Fruit fly (Drosophila melanogaster) Kc167 (cell line): ENCODE data around the gene CG7215.

Experiments used
- Myc ChIP-seq: fragments of >200 bp; optimal IDR thresholded peaks from 2 replicates; lab custom pipeline; 2017; ENCODE audit warnings: missing external identifiers
- Sin3A ChIP-seq: fragments of >200 bp; optimal IDR thresholded peaks from 2 replicates; lab custom pipeline; 2018; ENCODE audit warnings: missing external identifiers
- h ChIP-seq: fragments of >200 bp; optimal IDR thresholded peaks from 3 replicates; lab custom pipeline; 2018; ENCODE audit warnings: missing external identifiers
- insv ChIP-seq: fragments of >200 bp; optimal IDR thresholded peaks from 3 replicates; lab custom pipeline; 2018; ENCODE audit warnings: missing external identifiers
- psq ChIP-seq: fragments of >200 bp; optimal IDR thresholded peaks from 2 replicates; lab custom pipeline; 2017; ENCODE audit warnings: missing external identifiers
- ttk ChIP-seq: sonication (Bioruptor generic); optimal IDR thresholded peaks from 2 replicates; lab custom pipeline; 2017; ENCODE audit warnings: missing external identifiers

Gene CG7215

DNA sequence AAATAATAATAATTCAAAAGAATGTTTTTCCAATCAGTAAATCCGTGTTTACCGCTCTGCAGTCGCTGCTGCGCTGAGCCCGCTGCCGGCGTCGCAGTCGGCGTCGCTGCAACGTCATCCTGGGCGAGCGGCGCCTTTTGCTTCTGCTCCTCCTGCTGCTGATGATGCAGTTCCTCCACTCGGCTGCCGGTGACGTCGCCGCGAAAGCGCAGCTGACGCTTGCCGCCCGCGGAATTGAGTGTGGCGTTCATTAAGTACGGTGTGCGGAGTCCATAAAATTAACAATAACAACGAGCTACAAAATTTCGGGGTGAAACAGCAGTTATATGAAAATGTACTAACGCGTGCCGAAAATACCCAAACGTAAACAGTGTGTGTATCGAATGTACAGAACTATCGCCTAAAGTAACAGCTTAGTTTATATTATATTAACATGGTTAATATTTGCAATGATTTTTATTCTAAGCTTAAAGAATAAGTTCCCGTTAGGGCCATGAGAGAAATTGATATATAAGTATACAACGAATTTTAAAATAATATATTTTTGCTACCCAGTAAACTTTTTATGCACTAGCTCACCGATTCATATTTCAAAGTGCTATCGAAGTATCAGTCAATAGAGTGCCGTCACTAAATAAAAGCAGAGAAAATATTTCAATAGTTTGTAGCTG, 2.9 kb downstream of the CG7215 start, which contains the start of the genes CG7218 and Cbp20:
CG7218 (minus strand) TSS at position 346 of the 671 bp plus-strand sequence.
Cbp20 (plus strand) TSS at position 610 of the 671 bp plus-strand sequence.
- TF ChIP-seq insv: no peak

DNA sequence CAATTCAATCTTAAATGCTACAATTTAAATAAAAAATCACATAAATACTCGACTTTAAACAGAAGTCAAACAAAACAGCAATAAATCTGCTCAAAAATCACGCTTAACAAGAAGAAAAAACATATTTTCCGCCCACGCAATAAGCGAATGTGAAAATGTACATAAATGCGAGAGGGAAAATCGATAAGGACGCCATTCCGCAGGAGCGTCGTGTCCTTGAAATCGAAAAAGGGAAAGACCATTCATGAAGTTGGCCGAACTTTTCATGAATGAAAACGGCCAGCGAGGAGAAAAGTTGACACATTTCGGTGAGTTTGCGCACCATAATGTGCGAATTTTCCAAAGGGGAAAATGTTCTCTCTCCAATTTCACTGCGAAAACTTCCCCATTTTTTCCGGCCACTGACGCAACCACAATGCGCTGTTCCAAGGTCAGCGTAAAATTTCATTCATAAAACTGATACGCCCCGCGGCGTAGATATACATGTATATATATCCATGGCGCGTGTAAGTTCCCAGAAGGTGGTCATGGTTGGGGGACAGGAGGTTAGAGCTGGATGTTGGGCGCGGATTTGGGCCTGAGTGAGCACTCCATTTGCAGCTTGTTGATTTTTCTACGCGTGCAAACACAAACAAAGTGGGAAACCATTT, 6.8 kb downstream of the CG7215 start:
- TF ChIP-seq insv (no peak), psq (lab: Kevin White, UChicago) (no peak), h (lab: Kevin White, UChicago) (no peak), ttk (lab: Kevin White, UChicago) (no peak), Sin3A (lab: Kevin White, UChicago) (no peak), Myc (lab: Kevin White, UChicago) (no peak)

DNA sequence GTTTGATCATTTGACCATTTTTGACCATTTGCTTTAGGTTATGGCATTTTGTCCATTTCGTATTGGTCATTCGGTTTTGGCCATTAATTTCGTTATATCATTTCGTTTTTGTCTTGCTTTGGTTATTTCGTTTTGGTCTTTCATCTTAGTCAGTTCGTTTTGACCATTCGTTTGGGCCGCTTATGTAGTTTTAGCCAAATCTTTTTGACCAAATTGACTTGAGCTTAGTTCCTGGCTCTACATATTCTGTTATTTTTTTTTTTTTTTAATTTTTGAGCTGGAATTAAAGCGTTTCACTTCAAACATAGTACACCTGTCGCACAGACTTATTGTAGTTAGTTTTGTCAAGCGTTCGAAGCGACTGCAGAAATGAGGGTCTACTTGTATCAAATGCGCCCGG, 8.7 kb downstream of the CG7215 start, which contains the start of gene CG14315:
CG14315 (plus strand) TSS at position 301 of the 400 bp plus-strand sequence.
- TF ChIP-seq Myc (lab: Kevin White, UChicago): no peak
- no peak for TF ChIP-seq ttk (lab: Kevin White, UChicago)
- no peak for TF ChIP-seq Sin3A (lab: Kevin White, UChicago)
- no peak for TF ChIP-seq psq (lab: Kevin White, UChicago)
- TF ChIP-seq h (lab: Kevin White, UChicago): no peak
- no peak for TF ChIP-seq insv

DNA sequence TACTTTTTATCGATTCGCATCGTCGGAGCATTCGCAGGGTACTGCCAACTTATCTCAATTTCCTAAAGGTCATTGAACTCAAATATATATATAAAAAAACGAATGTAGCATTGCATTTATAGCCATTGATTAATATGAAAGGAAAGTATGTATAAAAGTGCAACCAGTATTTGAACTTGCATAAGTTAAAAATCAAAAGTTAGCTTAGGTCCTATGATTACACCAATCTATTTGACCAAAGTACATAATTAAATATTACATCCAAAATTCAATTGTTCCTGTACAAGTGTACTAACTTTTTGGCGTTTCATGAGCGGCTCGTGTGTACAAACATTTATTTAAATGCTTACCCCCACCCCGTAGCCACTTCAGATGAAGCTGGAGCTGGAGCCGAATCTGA, 9.6 kb downstream of the CG7215 start:
- no peak for TF ChIP-seq psq (lab: Kevin White, UChicago)
- no peak for TF ChIP-seq insv
- TF ChIP-seq ttk (lab: Kevin White, UChicago): no peak
- TF ChIP-seq h (lab: Kevin White, UChicago): no peak
- no peak for TF ChIP-seq Sin3A (lab: Kevin White, UChicago)
- TF ChIP-seq Myc (lab: Kevin White, UChicago): no peak

DNA sequence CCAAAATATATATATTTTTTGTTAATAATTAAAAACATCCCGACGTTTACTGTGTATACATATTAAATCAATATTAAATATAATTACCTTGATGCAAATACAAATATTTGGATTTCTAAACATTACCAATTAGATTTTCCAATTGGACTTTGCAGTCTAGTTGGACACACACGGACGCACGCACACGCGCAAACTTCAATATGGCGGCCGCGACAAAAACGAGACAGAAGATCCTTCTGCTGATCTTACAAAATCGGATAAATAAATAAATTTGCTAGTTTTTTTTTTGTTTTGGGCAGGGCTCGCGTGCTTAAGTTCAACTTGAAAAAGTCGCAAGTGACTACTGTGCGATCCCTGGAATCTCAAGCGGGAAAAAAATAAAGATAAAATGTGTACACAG, 10.5 kb downstream of the CG7215 start:
- no peak for TF ChIP-seq Sin3A (lab: Kevin White, UChicago)
- TF ChIP-seq insv: no peak
- no peak for TF ChIP-seq ttk (lab: Kevin White, UChicago)
- no peak for TF ChIP-seq psq (lab: Kevin White, UChicago)
- TF ChIP-seq h (lab: Kevin White, UChicago): no peak
- no peak for TF ChIP-seq Myc (lab: Kevin White, UChicago)

DNA sequence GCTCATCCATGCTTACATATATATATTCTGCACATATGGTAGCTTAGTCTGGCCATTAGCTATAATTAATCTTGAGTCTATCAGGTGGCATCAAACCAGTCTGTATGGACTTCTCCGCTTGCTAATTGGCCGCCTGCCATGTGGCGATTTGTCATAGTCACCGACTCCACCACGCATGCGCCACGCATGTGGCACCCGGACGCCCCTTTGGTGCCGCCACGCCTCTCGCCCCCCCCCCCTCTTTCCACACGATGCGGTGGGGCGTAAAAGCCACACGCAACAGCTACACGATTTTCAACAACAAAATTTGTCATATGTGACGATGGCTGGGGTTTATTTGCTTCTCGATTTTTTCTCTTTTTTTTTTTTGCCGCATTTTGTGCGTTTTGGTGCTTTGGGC, 13.4 kb downstream of the CG7215 start:
- TF ChIP-seq Sin3A (lab: Kevin White, UChicago) (no peak), ttk (lab: Kevin White, UChicago) (no peak), Myc (lab: Kevin White, UChicago) (no peak), psq (lab: Kevin White, UChicago) (no peak), insv (no peak), h (lab: Kevin White, UChicago) (no peak)

DNA sequence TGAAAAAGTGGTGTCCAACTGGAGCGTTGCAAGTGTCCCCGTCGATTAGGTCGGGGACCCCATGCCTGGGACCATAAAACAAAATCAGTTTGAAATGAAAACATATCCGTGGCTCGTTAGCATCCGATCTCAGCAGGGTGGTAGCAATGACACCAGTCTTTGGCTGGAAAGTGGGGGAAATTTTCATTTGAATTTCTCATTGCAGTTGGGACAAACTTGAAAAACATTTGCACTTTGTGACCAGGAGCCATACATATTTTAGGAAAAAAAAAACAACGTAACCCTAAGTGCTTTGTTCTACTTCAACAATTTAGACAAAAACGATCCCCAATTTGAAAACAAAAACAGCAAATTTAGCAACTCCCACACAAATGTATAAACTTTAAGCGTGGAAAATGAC, 15.3 kb downstream of the CG7215 start, which contains the start of gene CG14316:
CG14316 (plus strand) TSS at position 301 of the 400 bp plus-strand sequence.
- TF ChIP-seq insv (no peak), psq (lab: Kevin White, UChicago) (no peak)

DNA sequence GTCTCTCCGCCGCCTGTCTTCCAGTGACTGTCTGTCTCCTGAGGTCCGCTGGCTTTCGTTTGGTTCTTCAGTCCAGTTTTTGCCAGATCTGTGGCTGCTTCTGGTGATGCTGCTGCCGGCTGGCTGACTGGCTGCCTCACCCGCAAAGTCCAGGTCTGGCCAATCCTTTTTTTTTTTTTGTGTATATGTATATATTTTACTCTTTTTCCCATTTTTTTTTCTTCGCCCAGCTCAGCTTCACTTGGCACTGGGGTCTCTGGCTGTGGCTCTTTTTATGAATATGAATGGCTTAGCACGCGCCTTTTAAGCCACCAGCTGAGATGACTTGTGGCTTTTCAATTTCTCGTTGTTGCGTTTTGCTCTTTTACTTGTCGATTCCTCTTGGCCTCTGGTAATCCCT, 20.4 kb downstream of the CG7215 start:
- TF ChIP-seq Myc (lab: Kevin White, UChicago) (no peak), h (lab: Kevin White, UChicago) (no peak), Sin3A (lab: Kevin White, UChicago) (no peak), insv (no peak), psq (lab: Kevin White, UChicago) (no peak), ttk (lab: Kevin White, UChicago) (no peak)

DNA sequence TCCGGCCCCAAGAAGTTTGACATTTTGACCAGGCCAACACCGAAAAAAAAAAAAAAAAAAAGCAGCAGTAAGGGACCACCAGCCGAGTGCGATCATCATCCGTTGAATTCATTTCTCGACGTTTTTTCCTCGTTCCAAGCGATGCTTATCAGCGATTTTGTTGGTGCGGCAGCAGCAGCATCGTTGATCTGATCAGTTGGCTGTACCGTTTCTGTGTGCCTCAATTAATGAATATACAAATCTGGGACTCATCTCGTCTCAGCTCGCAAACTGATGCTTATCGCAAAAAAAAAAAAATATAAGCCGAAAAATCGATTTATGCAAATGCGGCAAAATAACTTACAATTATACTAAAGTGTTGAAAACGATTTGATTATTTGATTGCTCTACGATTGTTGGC, 22.2 kb downstream of the CG7215 start:
- TF ChIP-seq psq (lab: Kevin White, UChicago): no peak
- no peak for TF ChIP-seq Sin3A (lab: Kevin White, UChicago)
- TF ChIP-seq Myc (lab: Kevin White, UChicago): no peak
- no peak for TF ChIP-seq h (lab: Kevin White, UChicago)
- TF ChIP-seq insv: no peak
- no peak for TF ChIP-seq ttk (lab: Kevin White, UChicago)

DNA sequence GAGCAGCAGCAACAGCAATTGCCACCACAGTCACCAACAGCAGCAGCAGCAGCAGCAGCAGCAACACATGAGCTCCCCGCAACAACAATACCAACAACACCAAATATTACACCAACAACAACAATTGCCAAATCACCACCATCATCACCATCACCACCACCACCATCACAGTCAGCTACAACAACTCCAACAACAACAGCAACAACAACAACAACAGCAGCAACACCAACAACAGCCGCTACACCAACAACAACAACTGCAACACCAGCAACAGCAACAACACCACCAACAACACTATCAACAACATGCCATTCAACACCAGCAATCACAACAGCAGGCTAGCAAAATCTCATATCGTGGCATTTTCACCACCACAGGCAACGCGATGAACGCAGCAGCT, 36.4 kb downstream of the CG7215 start:
- TF ChIP-seq h (lab: Kevin White, UChicago) (no peak), Myc (lab: Kevin White, UChicago) (no peak), Sin3A (lab: Kevin White, UChicago) (no peak), insv (no peak), psq (lab: Kevin White, UChicago) (no peak), ttk (lab: Kevin White, UChicago) (no peak)

DNA sequence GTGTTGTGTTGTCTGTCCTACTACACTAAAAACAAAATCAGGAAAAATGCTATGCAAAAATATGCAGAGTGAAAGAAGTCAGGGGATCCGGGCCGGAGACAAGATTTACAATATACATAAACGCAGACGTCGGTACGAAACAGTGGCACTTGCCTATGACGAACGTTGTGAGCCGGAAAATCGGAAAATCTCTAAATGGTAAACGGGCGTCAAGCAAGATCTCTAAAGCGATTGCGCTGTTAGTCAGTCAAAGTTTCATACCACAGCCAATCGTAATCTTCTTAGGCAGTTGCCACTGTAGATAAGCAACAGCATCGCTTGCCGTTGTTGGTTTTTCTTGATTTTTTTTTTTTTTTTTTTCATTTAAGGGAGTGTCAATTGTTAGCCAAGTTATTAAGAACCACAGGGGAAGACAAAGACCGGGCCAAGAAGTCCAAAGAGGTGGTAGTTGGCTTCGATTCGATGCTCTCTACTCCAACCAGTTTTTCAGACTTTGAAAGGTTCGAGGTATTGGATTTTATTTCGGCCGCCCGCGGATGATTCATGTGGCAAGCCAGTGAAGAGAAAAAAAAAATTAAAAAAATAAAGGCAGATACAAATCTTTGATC, 41.9 kb downstream of the CG7215 start:
- TF ChIP-seq Myc (lab: Kevin White, UChicago) (no peak), h (lab: Kevin White, UChicago) (no peak), psq (lab: Kevin White, UChicago) (no peak), insv (no peak), ttk (lab: Kevin White, UChicago) (no peak), Sin3A (lab: Kevin White, UChicago) (no peak)
